Worm (Caenorhabditis elegans): ENCODE results near the gene Y61B8B.3.

DNA sequence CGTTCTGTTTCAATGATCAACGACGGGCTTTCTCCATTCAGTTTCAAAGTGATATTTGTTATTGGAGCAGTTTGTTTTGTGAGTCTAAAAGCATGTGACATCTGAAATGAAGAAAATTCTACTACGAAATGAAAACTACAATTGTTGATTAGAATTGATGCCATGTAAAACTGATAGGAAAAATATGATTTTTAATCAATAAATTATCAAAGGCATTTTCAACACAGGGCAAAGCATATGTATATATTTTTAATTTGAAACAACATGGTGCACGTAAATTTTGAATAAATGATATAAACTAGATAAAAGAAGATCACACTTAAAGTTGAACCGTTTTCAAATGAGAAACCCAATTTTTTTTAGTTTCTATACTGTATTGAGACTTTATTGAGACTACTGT, 10.9 kb downstream of the Y61B8B.3 start, which contains the start of gene K10G4.5:
- no peak for TF ChIP-seq him-1 (tag; optimal IDR thresholded peaks at IDR 0.05)
- TF ChIP-seq dao-5 (tag; optimal IDR thresholded peaks at IDR 0.05), result no peak
